Fruit fly (Drosophila melanogaster): ENCODE data around the gene CG15011.

Gene CG15011

DNA sequence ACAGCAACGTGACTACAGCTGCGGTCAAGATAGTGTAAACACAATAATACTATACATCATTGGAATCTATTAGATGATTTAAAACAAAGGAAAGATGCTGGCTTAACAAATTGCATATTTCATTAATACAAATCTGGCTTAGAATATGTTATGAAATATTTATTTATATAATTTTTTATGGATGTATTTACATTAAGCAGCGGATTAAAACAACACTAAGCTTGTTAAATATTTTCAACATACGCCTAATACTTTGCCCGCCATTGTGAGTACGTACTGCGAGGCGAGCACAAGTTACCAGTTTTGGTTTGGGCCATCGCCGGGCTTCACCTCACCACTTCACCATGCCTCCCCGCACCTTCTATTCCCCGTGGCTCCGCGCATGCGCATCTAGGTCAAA, 11.0 kb upstream of the CG15011 start (continued):
- TF ChIP-seq Lpt (GFP tag; optimal IDR thresholded peaks at IDR 0.05): peak; percentile 74
- peak; percentile 38 for TF ChIP-seq CG11902 (GFP tag; optimal IDR thresholded peaks at IDR 0.05)
- TF ChIP-seq topi (GFP tag; optimal IDR thresholded peaks at IDR 0.05): peak; percentile 64
- no peak for TF ChIP-seq svp (GFP tag)
- TF ChIP-seq vri (GFP tag; optimal IDR thresholded peaks at IDR 0.05): peak; percentile 66
- TF ChIP-seq lz (GFP tag; optimal IDR thresholded peaks at IDR 0.05): peak; percentile 48
- TF ChIP-seq CG32006 (GFP tag; optimal IDR thresholded peaks at IDR 0.05): peak; percentile 90
- TF ChIP-seq acj6 (GFP tag; optimal IDR thresholded peaks at IDR 0.05): peak; percentile 76
- TF ChIP-seq CG34406 (GFP tag; optimal IDR thresholded peaks at IDR 0.05): peak; percentile 76
- TF ChIP-seq CG6792 (GFP tag; optimal IDR thresholded peaks at IDR 0.05): peak; percentile 73
- TF ChIP-seq net (GFP tag; optimal IDR thresholded peaks at IDR 0.05): peak; percentile 70
- TF ChIP-seq CG6163 (GFP tag; IDR thresholded peaks at IDR 0.05): peak; percentile 79
- TF ChIP-seq Met (GFP tag; optimal IDR thresholded peaks at IDR 0.05): peak; percentile 77

DNA sequence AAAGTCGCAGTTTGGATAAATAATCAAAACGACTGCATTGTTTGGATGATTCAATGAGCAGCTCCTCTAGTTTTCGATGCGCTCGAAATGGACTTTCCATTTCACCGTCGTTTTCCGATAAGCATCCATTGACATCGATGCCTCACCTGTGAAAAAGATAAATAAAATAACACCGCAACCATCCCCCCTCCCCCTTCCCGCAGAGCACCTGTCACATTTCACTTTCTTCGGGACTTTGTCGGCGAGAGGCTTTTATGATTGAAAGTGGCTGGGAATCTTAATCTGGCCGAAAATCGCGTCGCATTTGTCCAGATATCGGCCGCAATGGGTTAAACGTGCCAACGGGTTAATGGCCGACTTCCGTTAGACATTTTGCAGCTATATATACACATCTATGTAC, 10.3 kb upstream of the CG15011 start:
- no peak for TF ChIP-seq achi (GFP tag; optimal IDR thresholded peaks at IDR 0.05)
- peak; percentile 54 for TF ChIP-seq Blimp-1 (GFP tag; optimal IDR thresholded peaks at IDR 0.05)

DNA sequence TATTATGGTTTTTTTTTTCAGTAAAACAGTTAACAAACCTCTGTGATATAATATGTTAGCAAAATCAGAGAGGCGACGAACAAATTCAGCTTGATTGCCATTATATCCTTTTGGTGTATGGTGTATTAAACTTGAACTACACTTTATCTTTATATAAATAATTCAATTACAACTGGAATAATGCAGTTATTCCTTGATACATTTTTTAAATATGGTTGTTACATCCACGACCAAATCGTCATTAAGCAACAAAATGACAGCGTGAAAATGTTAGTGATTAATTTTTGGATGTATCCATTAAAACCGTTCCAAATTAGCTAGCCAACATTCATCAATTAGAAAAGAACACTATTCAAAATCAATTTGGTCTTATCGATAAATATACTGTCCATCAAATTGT, 8.5 kb upstream of the CG15011 start, which contains the start of gene CG33764:
Gene CG33764, minus strand, starts transcription at position 101 of the 400 bp plus-strand sequence.
- TF ChIP-seq esn (GFP tag; optimal IDR thresholded peaks at IDR 0.05) (no peak), topi (GFP tag; optimal IDR thresholded peaks at IDR 0.05) (no peak), Hr39 (GFP tag; optimal IDR thresholded peaks at IDR 0.05) (no peak), Ets96B (tag; optimal IDR thresholded peaks at IDR 0.05) (no peak), CG11762 (GFP tag; optimal IDR thresholded peaks at IDR 0.05; ENCODE audit: insufficient read depth) (no peak), Eip75B (GFP tag; optimal IDR thresholded peaks at IDR 0.05) (no peak), cyc (GFP tag; optimal IDR thresholded peaks at IDR 0.05) (no peak), Eip93F (GFP tag; optimal IDR thresholded peaks at IDR 0.05) (no peak), CG31627 (GFP tag; optimal IDR thresholded peaks at IDR 0.05) (no peak), eg (GFP tag; IDR thresholded peaks at IDR 0.05) (no peak)

DNA sequence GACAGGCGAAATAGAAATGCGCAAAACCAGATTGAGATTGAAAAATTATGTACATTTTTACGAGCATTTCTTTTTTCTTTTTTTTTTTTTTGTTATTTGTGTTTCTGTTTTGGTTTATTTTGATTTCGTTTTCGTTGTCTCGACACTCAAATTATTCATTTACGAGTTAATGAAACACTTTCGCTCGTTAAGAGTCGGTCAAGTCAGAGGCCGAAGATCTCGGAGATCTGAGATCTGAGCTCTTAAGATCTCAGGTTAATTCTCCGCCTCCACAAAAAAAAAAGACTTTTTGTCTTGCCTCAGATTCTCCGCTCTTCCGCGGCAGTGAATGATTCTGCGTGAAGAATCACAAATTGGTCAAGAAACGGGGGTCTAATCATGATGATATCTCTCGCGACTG, 6.9 kb upstream of the CG15011 start:
- TF ChIP-seq pdm3 (GFP tag; optimal IDR thresholded peaks at IDR 0.05) (no peak), Hr4 (GFP tag; optimal IDR thresholded peaks at IDR 0.05) (no peak)

DNA sequence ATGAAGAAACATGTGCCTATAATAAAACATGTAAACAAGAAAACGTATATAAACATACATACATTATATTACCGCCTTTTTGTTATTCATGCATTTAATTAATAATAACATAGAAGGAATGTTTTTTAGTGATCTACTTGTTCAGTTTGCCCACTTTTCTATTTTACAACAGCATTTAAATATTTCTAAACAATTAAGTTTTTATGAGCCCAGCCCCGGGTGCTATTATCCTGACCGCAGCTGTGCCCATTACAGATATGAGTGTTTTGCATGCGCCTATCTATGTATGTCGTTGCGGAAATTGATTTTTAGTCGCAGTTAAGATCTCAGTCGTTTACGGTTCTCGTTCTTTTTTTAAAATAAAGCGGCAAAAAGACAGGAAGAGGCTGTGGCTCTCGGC, 6.0 kb upstream of the CG15011 start:
- TF ChIP-seq Eip78C (GFP tag): peak; percentile 63
- 0 out of 3 replicates have a peak, but pooled peaks have one; percentile 6 for TF ChIP-seq CG6163 (GFP tag; IDR thresholded peaks at IDR 0.05)
- TF ChIP-seq CG32006 (GFP tag; optimal IDR thresholded peaks at IDR 0.05): peak; percentile 33
- no peak for TF ChIP-seq CG3919 (GFP tag; optimal IDR thresholded peaks at IDR 0.05)

DNA sequence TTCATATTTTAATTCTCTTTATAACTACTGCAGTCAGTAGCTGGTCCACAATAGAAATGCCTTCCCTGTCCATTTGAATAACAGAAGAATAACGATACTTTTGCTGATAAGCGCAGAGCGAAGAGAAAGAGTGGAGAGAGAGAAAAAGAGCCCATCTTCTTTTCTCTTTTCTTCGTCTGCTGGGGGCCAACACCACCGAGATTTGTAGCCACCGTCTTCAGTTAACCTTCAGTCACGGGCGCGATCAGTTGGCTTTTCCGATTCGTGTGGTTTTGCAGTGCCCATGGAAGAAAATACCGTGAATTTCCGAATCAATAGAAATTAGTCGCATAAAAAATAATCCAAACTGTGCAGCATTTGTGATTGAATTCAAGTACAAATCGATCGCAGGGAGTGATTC, 4.5 kb upstream of the CG15011 start, which contains the start of gene CG1273:
Gene CG1273, plus strand, starts transcription at position 218 of the 400 bp plus-strand sequence.
- TF ChIP-seq OdsH (GFP tag; optimal IDR thresholded peaks at IDR 0.05) (no peak), esn (GFP tag; optimal IDR thresholded peaks at IDR 0.05) (peak; percentile 10)

DNA sequence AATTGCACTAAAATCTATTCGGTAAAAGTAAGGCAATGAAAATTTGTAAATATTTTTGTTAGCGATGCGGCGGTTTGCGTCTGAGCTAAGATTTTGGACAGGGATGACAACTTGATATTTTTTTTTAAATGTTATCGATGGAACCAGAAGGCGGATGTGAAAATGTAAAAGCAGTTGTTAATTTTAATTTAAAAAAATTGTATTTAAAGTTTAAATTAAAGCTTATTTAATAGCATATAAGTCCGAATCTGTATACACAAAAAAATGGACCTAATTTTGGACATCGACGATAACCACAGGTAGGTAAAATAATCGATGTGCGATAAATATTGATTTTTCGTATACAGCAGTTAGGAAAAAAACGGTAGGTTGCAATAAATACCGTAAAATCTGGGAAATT, 3.4 kb upstream of the CG15011 start, which contains the start of the genes CG11586 and VhaM9.7-a:
Gene CG11586, minus strand, starts transcription at position 87 of the 400 bp plus-strand sequence.
Gene VhaM9.7-a, plus strand, starts transcription at position 322 of the 400 bp plus-strand sequence.
- TF ChIP-seq salr (GFP tag; optimal IDR thresholded peaks at IDR 0.05) (no peak), Sox14 (GFP tag; optimal IDR thresholded peaks at IDR 0.05) (no peak), Hr4 (GFP tag; optimal IDR thresholded peaks at IDR 0.05) (peak; percentile 10), fkh (GFP tag; optimal IDR thresholded peaks at IDR 0.05) (peak; percentile 58), pdm3 (GFP tag; optimal IDR thresholded peaks at IDR 0.05) (peak; percentile 14), Eip78C (GFP tag) (peak; percentile 81), achi (GFP tag; optimal IDR thresholded peaks at IDR 0.05) (peak; percentile 20), esn (GFP tag; optimal IDR thresholded peaks at IDR 0.05) (peak; percentile 48), acj6 (GFP tag; optimal IDR thresholded peaks at IDR 0.05) (peak; percentile 27), Hr39 (GFP tag; optimal IDR thresholded peaks at IDR 0.05) (peak; percentile 5), CG31627 (GFP tag; optimal IDR thresholded peaks at IDR 0.05) (peak; percentile 12), fd85E (GFP tag; optimal IDR thresholded peaks at IDR 0.05) (no peak), lz (GFP tag; optimal IDR thresholded peaks at IDR 0.05) (peak; percentile 9)
